Worm (Caenorhabditis elegans) whole organism, L4/young adult: ENCODE data around the gene T07A9.12.

Experiments used
- W03F9.2 ChIP-seq: fragments of 150-350 bp; optimal IDR thresholded peaks from 2 replicates; lab custom pipeline; 2014; ENCODE audit warnings: missing biosample characterization, missing genetic modification characterization
- dao-5 ChIP-seq: sonication (generic microtip); optimal IDR thresholded peaks from 2 replicates; lab custom pipeline; 2016; ENCODE audit warnings: missing genotype, missing genetic modification characterization, moderate library complexity, missing compliant biosample characterization
- him-1 ChIP-seq: sonication (generic microtip); optimal IDR thresholded peaks from 2 replicates; lab custom pipeline; 2016; ENCODE audit warnings: missing genotype, missing genetic modification reagents, missing genetic modification characterization, missing compliant biosample characterization

T07A9.12 gene

ce11 chrIV:426597-426996 is 15.9 kb downstream of the T07A9.12 start:
- TF ChIP-seq dao-5, result no peak
- no peak for TF ChIP-seq him-1 (tag; lab: Kevin White, UChicago)
- no peak for TF ChIP-seq W03F9.2 (tag; lab: Kevin White, UChicago)

ce11 chrIV:427100-427908 is 16.6 kb downstream of the T07A9.12 start:
- no peak for TF ChIP-seq dao-5
- no peak for TF ChIP-seq W03F9.2 (tag; lab: Kevin White, UChicago)
- no peak for TF ChIP-seq him-1 (tag; lab: Kevin White, UChicago)

DNA sequence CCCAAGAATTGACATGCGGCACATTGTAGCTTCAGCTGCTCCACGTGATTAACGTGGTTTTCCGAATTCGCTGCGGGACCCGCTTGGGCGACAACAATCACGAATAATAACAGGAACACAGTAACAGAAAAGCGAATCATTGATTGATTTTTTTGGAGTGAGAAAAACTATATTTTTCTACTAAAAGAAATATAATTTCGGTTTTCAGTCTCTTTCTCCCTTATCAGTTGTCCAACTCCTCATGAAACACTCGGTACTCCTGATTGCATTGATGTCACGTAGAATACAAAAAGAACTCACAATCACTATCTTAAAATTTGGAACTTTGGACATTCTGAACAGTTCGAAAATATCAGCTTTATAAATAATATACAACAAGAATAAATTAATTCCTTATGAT is 18.2 kb downstream of the T07A9.12 start, which contains the start of gene Y66H1A.5:
Gene Y66H1A.5 (minus strand): TSS at position 265 of the 400 bp plus-strand sequence.
- TF ChIP-seq him-1 (tag; lab: Kevin White, UChicago) (no peak), W03F9.2 (tag; lab: Kevin White, UChicago) (no peak), dao-5 (no peak)

ce11 chrIV:438384-438783 is 27.7 kb downstream of the T07A9.12 start:
- TF ChIP-seq dao-5 (no peak), W03F9.2 (tag; lab: Kevin White, UChicago) (no peak), him-1 (tag; lab: Kevin White, UChicago) (no peak)

ce11 chrIV:440509-440908 is 29.8 kb downstream of the T07A9.12 start, which contains the start of gene hum-8:
TSS of gene hum-8 (minus strand) at chrIV:440554.
- TF ChIP-seq him-1 (tag; lab: Kevin White, UChicago) (no peak), dao-5 (no peak), W03F9.2 (tag; lab: Kevin White, UChicago) (no peak)

DNA sequence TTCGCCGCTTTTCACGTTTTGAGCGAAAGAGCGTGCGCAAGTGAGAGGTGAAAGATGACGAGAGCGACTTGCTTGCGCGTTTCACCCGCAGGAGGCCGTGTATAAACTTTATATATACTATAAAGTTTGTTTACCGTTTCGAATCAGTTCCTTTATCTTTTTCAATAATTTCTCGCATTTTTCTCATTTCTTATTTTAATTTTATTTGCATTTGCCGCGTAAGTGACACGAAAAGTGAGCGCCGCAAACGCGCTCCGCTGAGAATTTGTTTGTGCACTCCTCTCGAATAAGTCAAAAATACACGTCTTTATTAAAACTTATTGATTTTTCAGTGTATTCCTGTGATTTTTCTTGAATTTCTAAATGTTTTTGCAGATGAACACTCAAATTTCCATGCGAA is 33.0 kb downstream of the T07A9.12 start, which contains the start of gene mrpl-55:
Gene mrpl-55 (plus strand): TSS at position 364 of the 400 bp plus-strand sequence.
- TF ChIP-seq dao-5 (no peak), him-1 (tag; lab: Kevin White, UChicago) (peak; percentile 39), W03F9.2 (tag; lab: Kevin White, UChicago) (peak; percentile 89)

ce11 chrIV:445377-445776 is 34.7 kb downstream of the T07A9.12 start, which contains the start of gene dpm-1:
TSS of gene dpm-1 (plus strand) at chrIV:445677.
- no peak for TF ChIP-seq dao-5
- TF ChIP-seq W03F9.2 (tag; lab: Kevin White, UChicago), result no peak
- TF ChIP-seq him-1 (tag; lab: Kevin White, UChicago), result no peak

- TF ChIP-seq him-1 (tag; lab: Kevin White, UChicago) (no peak), dao-5 (no peak), W03F9.2 (tag; lab: Kevin White, UChicago) (no peak)
Measured at ce11 chrIV:454816-455215, 44.1 kb downstream of the T07A9.12 start, which contains the start of the genes Y66H1A.8 and M04G7.5. TSS of gene Y66H1A.8 (minus strand) at chrIV:454916. TSS of gene M04G7.5 (plus strand) at chrIV:455073.

- TF ChIP-seq dao-5, result no peak
- TF ChIP-seq him-1 (tag; lab: Kevin White, UChicago), result no peak
- no peak for TF ChIP-seq W03F9.2 (tag; lab: Kevin White, UChicago)
Measured at ce11 chrIV:455484-455883, 44.8 kb downstream of the T07A9.12 start, which contains the start of gene M04G7.1. TSS of gene M04G7.1 (plus strand) at chrIV:455784.

ce11 chrIV:460614-461079 is 50.0 kb downstream of the T07A9.12 start, which contains the start of gene M04G7.2:
TSS of gene M04G7.2 (minus strand) at chrIV:461029.
- no peak for TF ChIP-seq him-1 (tag; lab: Kevin White, UChicago)
- no peak for TF ChIP-seq W03F9.2 (tag; lab: Kevin White, UChicago)
- no peak for TF ChIP-seq dao-5

ce11 chrIV:462050-462449 is 51.4 kb downstream of the T07A9.12 start:
- no peak for TF ChIP-seq W03F9.2 (tag; lab: Kevin White, UChicago)
- no peak for TF ChIP-seq him-1 (tag; lab: Kevin White, UChicago)
- TF ChIP-seq dao-5, result no peak
